Fruit fly (Drosophila melanogaster) whole organism, prepupa: ENCODE results near the gene CG42271.

ENCODE experiments used
- CG11762 ChIP-seq: fragments of 200-800 bp; sonication (Bioruptor generic); optimal IDR thresholded peaks from 3 replicates; lab custom pipeline; 2016; ENCODE audit warnings: missing biosample characterization, missing genetic modification characterization; ENCODE audit not compliant: insufficient read depth
- CG34406 ChIP-seq: fragments of 200-800 bp; sonication (Bioruptor generic); optimal IDR thresholded peaks from 3 replicates; lab custom pipeline; 2016; ENCODE audit warnings: missing biosample characterization, missing genetic modification characterization
- CG6163 ChIP-seq: fragments of 200-800 bp; sonication (Bioruptor generic); IDR thresholded peaks from 3 replicates; pipeline ENCODE4 v1.3.6; 2022; ENCODE audit warnings: missing biosample characterization, missing genetic modification characterization
- CG8632 ChIP-seq: fragments of 200-800 bp; sonication (Bioruptor generic); optimal IDR thresholded peaks from 3 replicates; lab custom pipeline; 2016; ENCODE audit warnings: missing biosample characterization, missing genetic modification characterization
- esn ChIP-seq: fragments of 200-800 bp; sonication (Bioruptor generic); optimal IDR thresholded peaks from 2 replicates; lab custom pipeline; 2016; ENCODE audit warnings: missing biosample characterization, mild to moderate bottlenecking, missing genetic modification characterization, moderate library complexity

dm6 chrX:14227043-14227442 is 6.8 kb downstream of the CG42271 start:
- TF ChIP-seq CG6163 (no peak), esn (GFP tag; lab: Kevin White, UChicago) (no peak), CG8632 (GFP tag; lab: Kevin White, UChicago) (no peak), CG11762 (no peak), CG34406 (GFP tag; lab: Kevin White, UChicago) (no peak)
